Worm (Caenorhabditis elegans): Measurements from ENCODE around the gene chts-1.
A peak's percentile ranks its signal among the peaks of the same experiment; 100 is the strongest.

DNA sequence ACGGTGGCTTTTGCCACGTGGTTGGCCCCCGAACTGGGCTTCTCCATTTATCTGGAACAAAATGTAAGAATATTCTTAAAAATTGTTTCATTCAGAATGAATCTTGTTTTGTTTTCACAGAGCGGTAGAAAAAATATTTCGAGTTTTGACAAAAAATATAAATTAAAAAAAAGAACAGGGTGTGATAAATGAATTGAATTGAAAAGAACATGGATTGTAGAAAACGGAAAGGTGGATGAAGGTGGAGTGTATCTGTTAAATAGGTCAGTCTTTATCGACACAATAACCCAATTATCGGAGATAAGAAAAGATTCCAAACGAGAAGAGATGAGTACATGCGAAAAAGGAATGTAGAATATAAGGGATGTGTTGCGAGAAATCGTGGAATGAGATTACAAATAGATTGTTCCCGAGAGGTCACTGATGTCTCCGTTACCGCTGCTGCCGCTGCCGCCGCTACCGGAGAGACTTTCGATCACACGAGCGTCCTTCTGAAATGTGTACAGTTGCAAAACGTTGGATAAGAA lies 18.3 kb upstream of the chts-1 start, which contains the start of gene dpy-7:
- TF ChIP-seq nhr-237 (tag; optimal IDR thresholded peaks at IDR 0.05) (no peak), nhr-77 (tag; optimal IDR thresholded peaks at IDR 0.05) (no peak), mdl-1 (tag; optimal IDR thresholded peaks at IDR 0.05) (no peak), nhr-43 (tag; optimal IDR thresholded peaks at IDR 0.05; ENCODE audit: poor library complexity, severe bottlenecking) (peak; percentile 26), pqm-1 (tag; optimal IDR thresholded peaks at IDR 0.05) (no peak), ZK546.5 (tag; optimal IDR thresholded peaks at IDR 0.05) (no peak), ceh-9 (tag; optimal IDR thresholded peaks at IDR 0.05) (no peak), aly-2 (tag; optimal IDR thresholded peaks at IDR 0.05) (no peak)

Measured in whole organism, L3 larva.